Worm (Caenorhabditis elegans) whole organism, L4 larva: ENCODE data around the gene K08E4.7.

Experiments used
- Y105C5A.15 ChIP-seq: fragments of 200-800 bp; sonication (Bioruptor generic); IDR thresholded peaks from 2 replicates; pipeline ENCODE4 v1.3.6; 2022; ENCODE audit warnings: missing genetic modification characterization, missing compliant biosample characterization
- Y48G9A.11 ChIP-seq: fragments of 200-800 bp; sonication (Bioruptor generic); IDR thresholded peaks from 2 replicates; pipeline ENCODE4 v1.3.6; 2022; ENCODE audit warnings: missing genetic modification reagents, missing genetic modification characterization, missing compliant biosample characterization
- aha-1 ChIP-seq: fragments of 150-350 bp; peaks from one replicate; lab custom pipeline; 2014; ENCODE audit warnings: missing biosample characterization, missing genetic modification characterization
- ceh-44 ChIP-seq: fragments of 200-800 bp; sonication (Bioruptor generic); IDR thresholded peaks from 2 replicates; pipeline ENCODE4 v1.3.6; 2022; ENCODE audit warnings: missing genetic modification reagents, missing genetic modification characterization, missing compliant biosample characterization
- ceh-82 ChIP-seq: sonication (generic microtip); optimal IDR thresholded peaks from 2 replicates; lab custom pipeline; 2017; ENCODE audit warnings: missing biosample characterization, missing genetic modification characterization
- daf-19 ChIP-seq: fragments of 200-800 bp; sonication (Bioruptor generic); conservative IDR thresholded peaks from 2 replicates; pipeline ENCODE4 v1.3.6; 2022; ENCODE audit warnings: missing genetic modification characterization, missing compliant biosample characterization
- dpl-1 ChIP-seq: fragments of 150-350 bp; optimal IDR thresholded peaks from 2 replicates; lab custom pipeline; 2014; ENCODE audit warnings: missing biosample characterization, missing genetic modification reagents, missing genetic modification characterization
- dve-1 ChIP-seq: sonication (generic microtip); optimal IDR thresholded peaks from 2 replicates; lab custom pipeline; 2017; ENCODE audit warnings: antibody characterized with exemption, mild to moderate bottlenecking, missing genetic modification characterization, missing compliant biosample characterization; ENCODE audit not compliant: insufficient read depth
- fkh-10 ChIP-seq: fragments of 150-350 bp; optimal IDR thresholded peaks from 2 replicates; lab custom pipeline; 2014; ENCODE audit warnings: missing biosample characterization, missing genetic modification reagents, missing genetic modification characterization
- hlh-11 ChIP-seq: fragments of 200-800 bp; sonication (Bioruptor generic); optimal IDR thresholded peaks from 2 replicates; lab custom pipeline; 2018; ENCODE audit warnings: mild to moderate bottlenecking, missing genetic modification characterization, missing compliant biosample characterization
- lin-13 ChIP-seq: fragments of 150-350 bp; optimal IDR thresholded peaks from 2 replicates; lab custom pipeline; 2014; ENCODE audit warnings: missing biosample characterization, missing genetic modification reagents, missing genetic modification characterization
- lin-29 ChIP-seq: fragments of 200-800 bp; sonication (Bioruptor generic); IDR thresholded peaks from 2 replicates; pipeline ENCODE4 v1.3.6; 2022; ENCODE audit warnings: missing genetic modification reagents, missing genetic modification characterization, missing compliant biosample characterization
- lin-38 ChIP-seq: fragments of 200-800 bp; sonication (Bioruptor generic); IDR thresholded peaks from 2 replicates; pipeline ENCODE4 v1.3.6; 2022; ENCODE audit warnings: missing genetic modification reagents, missing genetic modification characterization, missing compliant biosample characterization
- madf-9 ChIP-seq: fragments of 200-800 bp; sonication (Bioruptor generic); conservative IDR thresholded peaks from 2 replicates; pipeline ENCODE4 v1.3.6; 2022; ENCODE audit warnings: missing genetic modification reagents, missing genetic modification characterization, missing compliant biosample characterization
- mdt-29 ChIP-seq: fragments of 200-800 bp; sonication (Bioruptor generic); IDR thresholded peaks from 2 replicates; pipeline ENCODE4 v1.3.6; 2022; ENCODE audit warnings: missing genetic modification reagents, missing genetic modification characterization, missing compliant biosample characterization
- mxl-2 ChIP-seq: fragments of 200-800 bp; sonication (Bioruptor generic); conservative IDR thresholded peaks from 2 replicates; pipeline ENCODE4 v1.3.6; 2022; ENCODE audit warnings: missing genetic modification reagents, missing genetic modification characterization, missing compliant biosample characterization
- nhr-10 ChIP-seq: fragments of 150-350 bp; optimal IDR thresholded peaks from 2 replicates; lab custom pipeline; 2014; ENCODE audit warnings: missing biosample characterization, missing genetic modification characterization
- nhr-102 ChIP-seq: sonication (generic microtip); optimal IDR thresholded peaks from 2 replicates; lab custom pipeline; 2016; ENCODE audit warnings: mild to moderate bottlenecking, missing genetic modification characterization, moderate library complexity, missing compliant biosample characterization
- nhr-28 ChIP-seq: fragments of 150-350 bp; optimal IDR thresholded peaks from 2 replicates; lab custom pipeline; 2014; ENCODE audit warnings: missing biosample characterization, missing genetic modification characterization
- nhr-41 ChIP-seq: fragments of 200-800 bp; sonication (Bioruptor generic); IDR thresholded peaks from 2 replicates; pipeline ENCODE4 v1.3.6; 2022; ENCODE audit warnings: missing genetic modification reagents, missing genetic modification characterization, missing compliant biosample characterization
- nhr-42 ChIP-seq: fragments of 200-800 bp; sonication (Bioruptor generic); IDR thresholded peaks from 2 replicates; pipeline ENCODE4 v1.3.6; 2022; ENCODE audit warnings: missing genetic modification characterization, missing compliant biosample characterization
- pha-4 ChIP-seq, 2 experiments: fragments of 150-350 bp in 1 of 2; fragments of 200-800 bp in 1 of 2; sonication (Bioruptor generic) in 1 of 2; IDR thresholded peaks in 1 of 2; optimal IDR thresholded peaks in 1 of 2; 2 replicates each; pipeline versions ENCODE4 v1.3.6 to Lab custom; 2014 to 2022; ENCODE audit warnings: missing genetic modification characterization in 2 of 2, missing genetic modification reagents in 2 of 2, missing biosample characterization in 1 of 2, missing compliant biosample characterization in 1 of 2
- pqm-1 ChIP-seq: sonication (generic microtip); optimal IDR thresholded peaks from 2 replicates; lab custom pipeline; 2017; ENCODE audit warnings: missing biosample characterization, missing genetic modification characterization
- sdz-12 ChIP-seq: fragments of 200-800 bp; sonication (Bioruptor generic); optimal IDR thresholded peaks from 2 replicates; lab custom pipeline; 2018; ENCODE audit warnings: mild to moderate bottlenecking, missing genetic modification characterization, missing compliant biosample characterization
- snpc-4 ChIP-seq: fragments of 150-350 bp; optimal IDR thresholded peaks from 2 replicates; lab custom pipeline; 2014; ENCODE audit warnings: missing biosample characterization, missing genetic modification characterization
- spr-3 ChIP-seq: fragments of 200-800 bp; sonication (Bioruptor generic); optimal IDR thresholded peaks from 2 replicates; lab custom pipeline; 2018; ENCODE audit warnings: mild to moderate bottlenecking, missing genetic modification characterization, missing compliant biosample characterization
- tag-97 ChIP-seq: fragments of 200-800 bp; sonication (Bioruptor generic); IDR thresholded peaks from 2 replicates; pipeline ENCODE4 v1.3.6; 2022; ENCODE audit warnings: missing genetic modification characterization, missing compliant biosample characterization
- unc-62 ChIP-seq, 3 experiments: fragments of 150-350 bp in 1 of 3; sonication (generic microtip); optimal IDR thresholded peaks in 2 of 3; peaks in 1 of 3; 1 replicate in 1 of 3; 2 replicates in 2 of 3; lab custom pipeline; 2014 to 2017; ENCODE audit warnings: missing biosample characterization in 3 of 3, missing genetic modification characterization in 3 of 3, missing genetic modification reagents in 3 of 3, missing genotype in 1 of 3
- zag-1 ChIP-seq: fragments of 150-350 bp; optimal IDR thresholded peaks from 2 replicates; lab custom pipeline; 2014; ENCODE audit warnings: missing biosample characterization, missing genetic modification characterization

The K08E4.7 gene

ce11 chrIV:12078907-12079523 is 3.4 kb downstream of the K08E4.7 start, which contains the start of gene lex-1 (continued):
- TF ChIP-seq mxl-2 (GFP tag; lab: Robert Waterston, UW) (no peak), zag-1 (tag; lab: Kevin White, UChicago) (no peak)

DNA sequence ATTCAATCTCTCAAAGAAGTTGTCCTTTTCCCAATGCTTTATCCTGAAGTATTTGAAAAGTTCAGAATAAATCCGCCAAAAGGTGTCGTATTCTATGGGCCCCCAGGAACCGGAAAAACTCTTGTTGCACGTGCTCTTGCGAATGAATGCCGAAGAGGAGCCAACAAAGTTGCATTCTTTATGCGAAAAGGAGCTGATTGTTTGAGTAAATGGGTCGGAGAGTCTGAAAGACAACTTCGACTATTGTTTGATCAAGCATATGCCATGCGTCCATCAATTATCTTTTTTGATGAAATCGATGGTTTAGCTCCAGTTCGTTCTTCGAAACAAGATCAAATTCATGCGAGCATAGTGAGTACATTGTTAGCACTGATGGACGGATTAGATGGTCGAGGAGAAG is 5.2 kb downstream of the K08E4.7 start:
- no peak for TF ChIP-seq pqm-1 (tag; lab: Kevin White, UChicago)
- no peak for TF ChIP-seq snpc-4 (tag; lab: Kevin White, UChicago)
- TF ChIP-seq unc-62 (GFP tag; optimal IDR thresholded peaks at IDR 0.05 in 1 of 2; lab: Kevin White, UChicago): peak in 1 of 2 experiments; percentile 63
- TF ChIP-seq unc-62 (tag; optimal IDR thresholded peaks at IDR 0.05; lab: Kevin White, UChicago): no peak
- TF ChIP-seq nhr-41: no peak
- no peak for TF ChIP-seq dpl-1 (GFP tag; lab: Kevin White, UChicago)
- no peak for TF ChIP-seq lin-13 (GFP tag; lab: Kevin White, UChicago)
- TF ChIP-seq ceh-44 (GFP tag; lab: Robert Waterston, UW): no peak
- TF ChIP-seq Y48G9A.11 (GFP tag; lab: Robert Waterston, UW): no peak
- TF ChIP-seq, all 104 proteins: peak for 1

- no peak for TF ChIP-seq lin-38 (GFP tag; lab: Robert Waterston, UW)
- no peak for TF ChIP-seq dve-1
- TF ChIP-seq Y105C5A.15 (GFP tag; lab: Robert Waterston, UW): no peak
- TF ChIP-seq aha-1 (tag; lab: Kevin White, UChicago): peak; percentile 71
- no peak for TF ChIP-seq madf-9 (GFP tag; lab: Robert Waterston, UW)
- TF ChIP-seq daf-19: no peak
- TF ChIP-seq Y48G9A.11 (GFP tag; lab: Robert Waterston, UW): no peak
- 0 out of 2 replicates have a peak, but pooled peaks have one; percentile 11 for TF ChIP-seq pha-4 (GFP tag; IDR thresholded peaks at IDR 0.05; lab: Robert Waterston, UW)
- no peak for TF ChIP-seq pha-4 (tag; optimal IDR thresholded peaks at IDR 0.05; lab: Kevin White, UChicago)
- TF ChIP-seq fkh-10 (GFP tag; lab: Kevin White, UChicago): no peak
- no peak for TF ChIP-seq spr-3
- TF ChIP-seq ceh-44 (GFP tag; lab: Robert Waterston, UW): no peak
- no peak for TF ChIP-seq mdt-29 (GFP tag; lab: Robert Waterston, UW)
- no peak for TF ChIP-seq ceh-82 (tag; lab: Kevin White, UChicago)
These were observed 8.6 kb downstream of the K08E4.7 start, which contains the start of gene repo-1 for ce11 chrIV:12084178-12084577. Gene repo-1, plus strand, starts transcription at chrIV:12084478.

- TF ChIP-seq ceh-82 (tag; lab: Kevin White, UChicago) (no peak), nhr-42 (GFP tag; lab: Robert Waterston, UW) (no peak), unc-62 (GFP tag; optimal IDR thresholded peaks at IDR 0.05 in 1 of 2; lab: Kevin White, UChicago) (peak in 1 of 2 experiments; percentile 92), unc-62 (tag; optimal IDR thresholded peaks at IDR 0.05; lab: Kevin White, UChicago) (no peak), nhr-102 (tag; lab: Kevin White, UChicago) (no peak), hlh-11 (tag; lab: Kevin White, UChicago) (no peak), mxl-2 (GFP tag; lab: Robert Waterston, UW) (no peak)
These were observed 9.0 kb downstream of the K08E4.7 start for ce11 chrIV:12084587-12084986.

- no peak for TF ChIP-seq nhr-10 (tag; lab: Kevin White, UChicago)
- no peak for TF ChIP-seq tag-97 (GFP tag; lab: Robert Waterston, UW)
- TF ChIP-seq pha-4 (GFP tag; IDR thresholded peaks at IDR 0.05; lab: Robert Waterston, UW): 0 out of 2 replicates have a peak, but pooled peaks have one; percentile 41
- TF ChIP-seq pha-4 (tag; optimal IDR thresholded peaks at IDR 0.05; lab: Kevin White, UChicago): no peak
- TF ChIP-seq sdz-12 (GFP tag; lab: Kevin White, UChicago): no peak
- no peak for TF ChIP-seq madf-9 (GFP tag; lab: Robert Waterston, UW)
- no peak for TF ChIP-seq nhr-28
- no peak for TF ChIP-seq lin-29 (GFP tag; lab: Robert Waterston, UW)
These were observed 9.5 kb downstream of the K08E4.7 start, which contains the start of gene rbm-34 for ce11 chrIV:12085120-12085519. Gene rbm-34, plus strand, starts transcription at chrIV:12085420.
